Worm (Caenorhabditis elegans): Measurements from ENCODE around the gene scyl-1.

Gene scyl-1

ce11 chrV:13028871-13029270 is 12.7 kb downstream of the scyl-1 start:
- TF ChIP-seq cog-1 (tag; optimal IDR thresholded peaks at IDR 0.05) (no peak), flt-1 (GFP tag; IDR thresholded peaks at IDR 0.05) (no peak), T22C8.4 (GFP tag; IDR thresholded peaks at IDR 0.05) (no peak), ztf-29 (GFP tag; IDR thresholded peaks at IDR 0.05) (no peak), ztf-23 (GFP tag; IDR thresholded peaks at IDR 0.05) (no peak), med-1 (GFP tag; optimal IDR thresholded peaks at IDR 0.05; ENCODE audit: insufficient read depth) (no peak)

- TF ChIP-seq ref-1 (GFP tag; conservative IDR thresholded peaks at IDR 0.05) (no peak), med-1 (GFP tag; optimal IDR thresholded peaks at IDR 0.05; ENCODE audit: insufficient read depth) (no peak), tab-1 (GFP tag; IDR thresholded peaks at IDR 0.05) (no peak), ztf-23 (GFP tag; IDR thresholded peaks at IDR 0.05) (no peak), ztf-29 (GFP tag; IDR thresholded peaks at IDR 0.05) (no peak), klf-2 (GFP tag; conservative IDR thresholded peaks at IDR 0.05) (no peak), T22C8.4 (GFP tag; IDR thresholded peaks at IDR 0.05) (no peak), cog-1 (tag; optimal IDR thresholded peaks at IDR 0.05) (no peak), flt-1 (GFP tag; IDR thresholded peaks at IDR 0.05) (no peak)
Observed at ce11 chrV:13026631-13027299, 14.8 kb downstream of the scyl-1 start.

- TF ChIP-seq ztf-29 (GFP tag; IDR thresholded peaks at IDR 0.05) (no peak), T22C8.4 (GFP tag; IDR thresholded peaks at IDR 0.05) (no peak), flt-1 (GFP tag; IDR thresholded peaks at IDR 0.05) (no peak), ref-1 (GFP tag; conservative IDR thresholded peaks at IDR 0.05) (no peak), ztf-23 (GFP tag; IDR thresholded peaks at IDR 0.05) (no peak), tab-1 (GFP tag; IDR thresholded peaks at IDR 0.05) (no peak), med-1 (GFP tag; optimal IDR thresholded peaks at IDR 0.05; ENCODE audit: insufficient read depth) (no peak), klf-2 (GFP tag; conservative IDR thresholded peaks at IDR 0.05) (no peak), cog-1 (tag; optimal IDR thresholded peaks at IDR 0.05) (no peak)
Observed at ce11 chrV:13025283-13025682, 16.2 kb downstream of the scyl-1 start.

DNA sequence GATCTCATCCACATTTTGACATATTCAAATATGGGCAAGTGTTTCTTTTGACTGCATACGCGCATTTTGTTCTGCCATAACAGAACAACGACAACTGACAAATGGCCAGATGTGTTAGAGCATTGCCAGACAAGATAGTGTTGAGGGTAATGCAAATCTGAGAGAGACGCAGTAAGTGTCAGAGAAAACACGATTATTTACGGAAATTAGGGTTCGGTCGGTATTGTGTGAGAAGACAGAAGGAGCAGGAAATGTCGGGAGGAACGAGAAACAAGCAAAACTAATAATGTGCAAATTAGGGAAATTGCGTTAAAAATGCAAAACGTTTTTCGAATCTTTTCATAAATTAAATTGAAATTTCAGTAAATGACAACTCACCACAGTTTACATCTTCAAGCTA is 17.0 kb downstream of the scyl-1 start:
- no peak for TF ChIP-seq med-1 (GFP tag; optimal IDR thresholded peaks at IDR 0.05; ENCODE audit: insufficient read depth)
- TF ChIP-seq ztf-23 (GFP tag; IDR thresholded peaks at IDR 0.05), result no peak
- no peak for TF ChIP-seq ztf-29 (GFP tag; IDR thresholded peaks at IDR 0.05)
- TF ChIP-seq cog-1 (tag; optimal IDR thresholded peaks at IDR 0.05), result no peak
- 0 out of 2 replicates have a peak, but pooled peaks have one; percentile 11 for TF ChIP-seq flt-1 (GFP tag; IDR thresholded peaks at IDR 0.05)
- TF ChIP-seq ref-1 (GFP tag; conservative IDR thresholded peaks at IDR 0.05), result no peak
- no peak for TF ChIP-seq tab-1 (GFP tag; IDR thresholded peaks at IDR 0.05)
- no peak for TF ChIP-seq klf-2 (GFP tag; conservative IDR thresholded peaks at IDR 0.05)

DNA sequence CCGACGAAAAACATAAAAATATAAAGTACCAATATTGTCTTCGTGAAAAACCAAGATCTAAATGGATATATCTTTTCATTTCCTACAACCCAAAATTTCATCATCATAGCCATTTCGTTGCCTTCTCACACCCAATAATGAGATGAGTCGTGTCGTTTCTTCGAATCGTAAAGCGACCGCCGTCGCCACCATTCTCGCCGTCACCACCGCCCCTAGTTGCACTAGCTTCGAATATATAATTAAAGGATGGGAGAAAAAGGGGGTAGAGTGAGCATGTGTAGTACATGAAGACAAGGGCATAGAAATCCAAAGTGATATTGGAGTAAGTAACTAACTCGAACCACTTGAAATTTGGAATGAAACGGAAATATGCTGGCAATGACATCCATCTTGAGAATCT is 19.3 kb downstream of the scyl-1 start:
- TF ChIP-seq tab-1 (GFP tag; IDR thresholded peaks at IDR 0.05), result no peak
- no peak for TF ChIP-seq ztf-23 (GFP tag; IDR thresholded peaks at IDR 0.05)
- TF ChIP-seq flt-1 (GFP tag; IDR thresholded peaks at IDR 0.05), result no peak
- TF ChIP-seq med-1 (GFP tag; optimal IDR thresholded peaks at IDR 0.05; ENCODE audit: insufficient read depth), result no peak
- no peak for TF ChIP-seq ref-1 (GFP tag; conservative IDR thresholded peaks at IDR 0.05)
- no peak for TF ChIP-seq klf-2 (GFP tag; conservative IDR thresholded peaks at IDR 0.05)
- no peak for TF ChIP-seq ztf-29 (GFP tag; IDR thresholded peaks at IDR 0.05)
- no peak for TF ChIP-seq cog-1 (tag; optimal IDR thresholded peaks at IDR 0.05)
- no peak for TF ChIP-seq T22C8.4 (GFP tag; IDR thresholded peaks at IDR 0.05)

DNA sequence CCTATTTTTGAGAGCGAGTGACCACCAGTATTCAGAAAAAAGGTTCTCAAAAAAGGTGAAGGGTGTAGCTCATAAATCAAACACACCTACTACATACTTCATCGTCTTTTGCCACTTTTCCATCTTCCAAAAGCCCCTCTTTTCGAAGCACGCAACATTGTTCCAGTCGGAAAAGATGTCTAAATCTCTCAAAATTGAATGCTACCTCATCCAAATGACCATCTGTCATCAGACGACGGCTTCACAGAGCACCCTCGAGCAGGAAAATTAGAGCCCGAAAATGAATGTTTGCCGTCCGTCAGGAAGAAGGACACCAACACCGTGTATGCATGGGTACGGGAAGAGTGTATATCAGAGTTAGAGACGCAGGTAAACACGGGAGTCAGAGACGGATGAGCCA is 20.0 kb downstream of the scyl-1 start:
- TF ChIP-seq med-1 (GFP tag; optimal IDR thresholded peaks at IDR 0.05; ENCODE audit: insufficient read depth) (no peak), ztf-29 (GFP tag; IDR thresholded peaks at IDR 0.05) (no peak), flt-1 (GFP tag; IDR thresholded peaks at IDR 0.05) (no peak), ref-1 (GFP tag; conservative IDR thresholded peaks at IDR 0.05) (no peak), ztf-23 (GFP tag; IDR thresholded peaks at IDR 0.05) (no peak), klf-2 (GFP tag; conservative IDR thresholded peaks at IDR 0.05) (no peak), tab-1 (GFP tag; IDR thresholded peaks at IDR 0.05) (no peak), T22C8.4 (GFP tag; IDR thresholded peaks at IDR 0.05) (no peak), cog-1 (tag; optimal IDR thresholded peaks at IDR 0.05) (no peak)

ce11 chrV:13020638-13021037 is 20.9 kb downstream of the scyl-1 start:
- TF ChIP-seq klf-2 (GFP tag; conservative IDR thresholded peaks at IDR 0.05) (no peak), tab-1 (GFP tag; IDR thresholded peaks at IDR 0.05) (no peak), flt-1 (GFP tag; IDR thresholded peaks at IDR 0.05) (no peak)

ce11 chrV:13020014-13020413 is 21.5 kb downstream of the scyl-1 start:
- TF ChIP-seq ztf-23 (GFP tag; IDR thresholded peaks at IDR 0.05), result no peak
- no peak for TF ChIP-seq med-1 (GFP tag; optimal IDR thresholded peaks at IDR 0.05; ENCODE audit: insufficient read depth)
- TF ChIP-seq ztf-29 (GFP tag; IDR thresholded peaks at IDR 0.05), result no peak
- TF ChIP-seq flt-1 (GFP tag; IDR thresholded peaks at IDR 0.05), result no peak
- no peak for TF ChIP-seq ref-1 (GFP tag; conservative IDR thresholded peaks at IDR 0.05)
- TF ChIP-seq cog-1 (tag; optimal IDR thresholded peaks at IDR 0.05), result no peak
- no peak for TF ChIP-seq klf-2 (GFP tag; conservative IDR thresholded peaks at IDR 0.05)
- TF ChIP-seq tab-1 (GFP tag; IDR thresholded peaks at IDR 0.05), result no peak
- no peak for TF ChIP-seq T22C8.4 (GFP tag; IDR thresholded peaks at IDR 0.05)

DNA sequence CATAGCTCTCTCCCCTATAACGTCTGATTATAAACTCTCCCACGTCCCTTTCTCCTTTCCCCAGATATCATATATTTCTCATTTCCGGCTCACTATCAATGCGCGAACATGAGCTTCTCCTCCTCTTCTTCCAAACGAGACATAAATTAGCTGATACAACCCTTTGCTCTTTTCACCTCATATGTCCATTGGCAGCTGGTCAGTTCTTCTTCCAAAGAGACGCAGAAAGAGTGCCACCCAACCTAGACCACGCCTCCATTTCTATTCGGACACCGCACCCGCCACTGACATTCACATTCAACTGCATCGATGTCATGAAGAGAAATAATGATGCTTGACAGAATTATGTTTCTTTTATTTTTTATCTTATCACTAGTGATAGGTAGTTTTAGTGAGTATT is 22.8 kb downstream of the scyl-1 start, which contains the start of gene fmi-1:
fmi-1 (plus strand) TSS at position 301 of the 400 bp plus-strand sequence.
- TF ChIP-seq klf-2 (GFP tag; conservative IDR thresholded peaks at IDR 0.05) (no peak), T22C8.4 (GFP tag; IDR thresholded peaks at IDR 0.05) (no peak), tab-1 (GFP tag; IDR thresholded peaks at IDR 0.05) (no peak), ztf-23 (GFP tag; IDR thresholded peaks at IDR 0.05) (no peak), cog-1 (tag; optimal IDR thresholded peaks at IDR 0.05) (no peak), ztf-29 (GFP tag; IDR thresholded peaks at IDR 0.05) (no peak; the same call in 1 of the 2 replicates), flt-1 (GFP tag; IDR thresholded peaks at IDR 0.05) (no peak), ref-1 (GFP tag; conservative IDR thresholded peaks at IDR 0.05) (no peak)

ce11 chrV:13018233-13018632 is 23.3 kb downstream of the scyl-1 start:
- no peak for TF ChIP-seq tab-1 (GFP tag; IDR thresholded peaks at IDR 0.05)
- no peak for TF ChIP-seq ztf-29 (GFP tag; IDR thresholded peaks at IDR 0.05)
- TF ChIP-seq klf-2 (GFP tag; conservative IDR thresholded peaks at IDR 0.05), result no peak
- TF ChIP-seq ref-1 (GFP tag; conservative IDR thresholded peaks at IDR 0.05), result no peak
- no peak for TF ChIP-seq T22C8.4 (GFP tag; IDR thresholded peaks at IDR 0.05)
- TF ChIP-seq ztf-23 (GFP tag; IDR thresholded peaks at IDR 0.05), result no peak
- no peak for TF ChIP-seq cog-1 (tag; optimal IDR thresholded peaks at IDR 0.05)

Data from whole organism, midembryonic.